Worm (Caenorhabditis elegans) whole organism, mixed stage, embryonic: ENCODE measurements around the gene C53B7.2.

Source experiments
- ceh-83 ChIP-seq: fragments of 200-800 bp; sonication (Bioruptor generic); optimal IDR thresholded peaks from 2 replicates; lab custom pipeline; 2018; ENCODE audit warnings: mild to moderate bottlenecking, missing genetic modification characterization, missing compliant biosample characterization
- cnd-1 ChIP-seq: fragments of 200-800 bp; sonication (Bioruptor generic); optimal IDR thresholded peaks from 2 replicates; lab custom pipeline; 2018; ENCODE audit warnings: mild to moderate bottlenecking, missing genetic modification characterization, missing compliant biosample characterization
- lin-32 ChIP-seq: fragments of 200-800 bp; sonication (Bioruptor generic); optimal IDR thresholded peaks from 2 replicates; lab custom pipeline; 2018; ENCODE audit warnings: mild to moderate bottlenecking, missing genetic modification characterization, missing compliant biosample characterization
- nhr-12 ChIP-seq: fragments of 150-350 bp; optimal IDR thresholded peaks from 2 replicates; lab custom pipeline; 2014; ENCODE audit warnings: missing biosample characterization, missing genetic modification characterization
- nhr-76 ChIP-seq: sonication (generic microtip); optimal IDR thresholded peaks from 2 replicates; lab custom pipeline; 2017; ENCODE audit warnings: missing biosample characterization, missing genetic modification characterization
- snpc-4 ChIP-seq: fragments of 150-350 bp; optimal IDR thresholded peaks from 2 replicates; lab custom pipeline; 2014; ENCODE audit warnings: missing biosample characterization, missing genetic modification characterization
- unc-39 ChIP-seq: fragments of 150-350 bp; optimal IDR thresholded peaks from 2 replicates; lab custom pipeline; 2014; ENCODE audit warnings: missing biosample characterization, missing genetic modification characterization
- unc-62 ChIP-seq: fragments of 150-350 bp; optimal IDR thresholded peaks from 2 replicates; lab custom pipeline; 2014; ENCODE audit warnings: missing biosample characterization, missing genetic modification reagents, missing genetic modification characterization

- TF ChIP-seq unc-62 (GFP tag; lab: Kevin White, UChicago) (no peak), lin-32 (GFP tag; lab: Kevin White, UChicago) (no peak), ceh-83 (GFP tag; lab: Kevin White, UChicago) (no peak), nhr-12 (tag; lab: Kevin White, UChicago) (no peak), snpc-4 (tag; lab: Kevin White, UChicago) (no peak), unc-39 (no peak), cnd-1 (tag; lab: Kevin White, UChicago) (no peak), nhr-76 (tag; lab: Kevin White, UChicago) (no peak)
Measured at ce11 chrX:6877436-6877835, 31.4 kb downstream of the C53B7.2 start, which contains the start of gene col-173.
